Worm (Caenorhabditis elegans) whole organism, L4 larva: Measurements from ENCODE around the gene ddx-17.

Source experiments
- T26A8.4 ChIP-seq: fragments of 200-800 bp; sonication (Bioruptor generic); IDR thresholded peaks from 2 replicates; pipeline ENCODE4 v1.3.6; 2022; ENCODE audit warnings: missing genetic modification characterization, missing compliant biosample characterization
- ZK546.5 ChIP-seq, 2 experiments: sonication (generic microtip); optimal IDR thresholded peaks; 2 replicates each; lab custom pipeline; 2017; ENCODE audit warnings: missing biosample characterization in 2 of 2, missing genetic modification characterization in 2 of 2
- aha-1 ChIP-seq: fragments of 150-350 bp; peaks from one replicate; lab custom pipeline; 2014; ENCODE audit warnings: missing biosample characterization, missing genetic modification characterization
- arid-1 ChIP-seq: fragments of 200-800 bp; sonication (Bioruptor generic); conservative IDR thresholded peaks from 2 replicates; pipeline ENCODE4 v1.3.6; 2022; ENCODE audit warnings: missing genetic modification reagents, missing genetic modification characterization, missing compliant biosample characterization
- ceh-20 ChIP-seq: fragments of 200-800 bp; sonication (Bioruptor generic); IDR thresholded peaks from 2 replicates; pipeline ENCODE4 v1.3.6; 2022; ENCODE audit warnings: missing genetic modification reagents, missing genetic modification characterization, missing compliant biosample characterization
- ceh-28 ChIP-seq: fragments of 150-350 bp; optimal IDR thresholded peaks from 2 replicates; lab custom pipeline; 2014; ENCODE audit warnings: missing biosample characterization, missing genetic modification reagents, missing genetic modification characterization
- ceh-44 ChIP-seq: fragments of 200-800 bp; sonication (Bioruptor generic); IDR thresholded peaks from 2 replicates; pipeline ENCODE4 v1.3.6; 2022; ENCODE audit warnings: missing genetic modification reagents, missing genetic modification characterization, missing compliant biosample characterization
- ceh-62 ChIP-seq: sonication (generic microtip); optimal IDR thresholded peaks from 2 replicates; lab custom pipeline; 2017; ENCODE audit warnings: missing biosample characterization, missing genetic modification characterization
- ctbp-1 ChIP-seq: fragments of 200-800 bp; sonication (Bioruptor generic); IDR thresholded peaks from 2 replicates; pipeline ENCODE4 v1.3.6; 2022; ENCODE audit warnings: missing genetic modification reagents, missing genetic modification characterization, missing compliant biosample characterization
- daf-16 ChIP-seq, 3 experiments: sonication (generic microtip); optimal IDR thresholded peaks; 2 replicates each; lab custom pipeline; 2016 to 2017; ENCODE audit warnings: missing genetic modification characterization in 3 of 3, missing genetic modification reagents in 3 of 3, mild to moderate bottlenecking in 2 of 3, missing compliant biosample characterization in 2 of 3, missing biosample characterization in 1 of 3, moderate library complexity in 1 of 3
- daf-19 ChIP-seq: fragments of 200-800 bp; sonication (Bioruptor generic); conservative IDR thresholded peaks from 2 replicates; pipeline ENCODE4 v1.3.6; 2022; ENCODE audit warnings: missing genetic modification characterization, missing compliant biosample characterization
- dve-1 ChIP-seq: sonication (generic microtip); optimal IDR thresholded peaks from 2 replicates; lab custom pipeline; 2017; ENCODE audit warnings: antibody characterized with exemption, mild to moderate bottlenecking, missing genetic modification characterization, missing compliant biosample characterization; ENCODE audit not compliant: insufficient read depth
- fkh-10 ChIP-seq: fragments of 150-350 bp; optimal IDR thresholded peaks from 2 replicates; lab custom pipeline; 2014; ENCODE audit warnings: missing biosample characterization, missing genetic modification reagents, missing genetic modification characterization
- fos-1 ChIP-seq: fragments of 150-350 bp; optimal IDR thresholded peaks from 2 replicates; lab custom pipeline; 2014; ENCODE audit warnings: missing biosample characterization, missing genetic modification characterization
- hif-1 ChIP-seq, 2 experiments: sonication (generic microtip); optimal IDR thresholded peaks; 2 replicates each; lab custom pipeline; 2016 to 2017; ENCODE audit warnings: missing compliant biosample characterization in 2 of 2, missing genetic modification characterization in 2 of 2, missing genetic modification reagents in 2 of 2, missing genotype in 2 of 2, mild to moderate bottlenecking in 1 of 2
- hlh-11 ChIP-seq: fragments of 200-800 bp; sonication (Bioruptor generic); optimal IDR thresholded peaks from 2 replicates; lab custom pipeline; 2018; ENCODE audit warnings: mild to moderate bottlenecking, missing genetic modification characterization, missing compliant biosample characterization
- hlh-30 ChIP-seq: sonication (generic microtip); optimal IDR thresholded peaks from 2 replicates; lab custom pipeline; 2017; ENCODE audit warnings: antibody characterized with exemption, mild to moderate bottlenecking, missing genetic modification characterization, missing compliant biosample characterization; ENCODE audit not compliant: insufficient read depth
- hmg-1.1 ChIP-seq: fragments of 200-800 bp; sonication (Bioruptor generic); IDR thresholded peaks from 2 replicates; pipeline ENCODE4 v1.3.6; 2022; ENCODE audit warnings: missing genetic modification reagents, missing genetic modification characterization, missing compliant biosample characterization
- lin-15B ChIP-seq: fragments of 150-350 bp; sonication (generic microtip); optimal IDR thresholded peaks from 3 replicates; lab custom pipeline; 2014; ENCODE audit warnings: missing biosample characterization, missing genetic modification characterization
- lin-38 ChIP-seq: fragments of 200-800 bp; sonication (Bioruptor generic); IDR thresholded peaks from 2 replicates; pipeline ENCODE4 v1.3.6; 2022; ENCODE audit warnings: missing genetic modification reagents, missing genetic modification characterization, missing compliant biosample characterization
- lir-3 ChIP-seq: sonication (generic microtip); optimal IDR thresholded peaks from 2 replicates; lab custom pipeline; 2016; ENCODE audit warnings: mild to moderate bottlenecking, missing genetic modification characterization, missing compliant biosample characterization
- lsy-2 ChIP-seq, 2 experiments: fragments of 150-350 bp in 1 of 2; sonication (generic microtip) in 1 of 2; optimal IDR thresholded peaks; 2 replicates each; lab custom pipeline; 2014 to 2017; ENCODE audit warnings: missing biosample characterization in 2 of 2, missing genetic modification characterization in 2 of 2
- madf-9 ChIP-seq: fragments of 200-800 bp; sonication (Bioruptor generic); conservative IDR thresholded peaks from 2 replicates; pipeline ENCODE4 v1.3.6; 2022; ENCODE audit warnings: missing genetic modification reagents, missing genetic modification characterization, missing compliant biosample characterization
- mep-1 ChIP-seq: fragments of 150-350 bp; sonication (generic microtip); optimal IDR thresholded peaks from 3 replicates; lab custom pipeline; 2014; ENCODE audit warnings: missing biosample characterization, missing genetic modification characterization
- nhr-28 ChIP-seq: fragments of 150-350 bp; optimal IDR thresholded peaks from 2 replicates; lab custom pipeline; 2014; ENCODE audit warnings: missing biosample characterization, missing genetic modification characterization
- pha-4 ChIP-seq, 2 experiments: fragments of 150-350 bp in 1 of 2; fragments of 200-800 bp in 1 of 2; sonication (Bioruptor generic) in 1 of 2; IDR thresholded peaks in 1 of 2; optimal IDR thresholded peaks in 1 of 2; 2 replicates each; pipeline versions ENCODE4 v1.3.6 to Lab custom; 2014 to 2022; ENCODE audit warnings: missing genetic modification characterization in 2 of 2, missing genetic modification reagents in 2 of 2, missing biosample characterization in 1 of 2, missing compliant biosample characterization in 1 of 2
- rbr-2 ChIP-seq: sonication (generic microtip); optimal IDR thresholded peaks from 2 replicates; lab custom pipeline; 2016; ENCODE audit warnings: missing genotype, missing genetic modification characterization, missing compliant biosample characterization
- tra-1 ChIP-seq: fragments of 200-800 bp; sonication (Bioruptor generic); IDR thresholded peaks from 2 replicates; pipeline ENCODE4 v1.3.6; 2022; ENCODE audit warnings: missing genetic modification reagents, missing genetic modification characterization, missing compliant biosample characterization
- unc-62 ChIP-seq, 3 experiments: fragments of 150-350 bp in 1 of 3; sonication (generic microtip); optimal IDR thresholded peaks in 2 of 3; peaks in 1 of 3; 1 replicate in 1 of 3; 2 replicates in 2 of 3; lab custom pipeline; 2014 to 2017; ENCODE audit warnings: missing biosample characterization in 3 of 3, missing genetic modification characterization in 3 of 3, missing genetic modification reagents in 3 of 3, missing genotype in 1 of 3

Gene ddx-17

ce11 chrV:14006819-14007218, 5.0 kb downstream of the ddx-17 start (continued):
- TF ChIP-seq daf-19 (GFP tag; lab: Robert Waterston, UW) (peak; percentile 71; the same call in 1 of the 2 replicates), ZK546.5 (tag; optimal IDR thresholded peaks at IDR 0.05; lab: Kevin White, UChicago) (no peak), hif-1 (tag; optimal IDR thresholded peaks at IDR 0.05; lab: Kevin White, UChicago) (no peak), hlh-30 (no peak), fos-1 (tag; lab: Kevin White, UChicago) (no peak), lsy-2 (tag; optimal IDR thresholded peaks at IDR 0.05; lab: Kevin White, UChicago) (peak in 1 of 2 experiments; percentile 47), madf-9 (no peak), dve-1 (tag; lab: Kevin White, UChicago) (no peak), pha-4 (GFP tag; IDR thresholded peaks at IDR 0.05; lab: Robert Waterston, UW) (no peak), pha-4 (tag; optimal IDR thresholded peaks at IDR 0.05; lab: Kevin White, UChicago) (no peak), ceh-28 (tag; lab: Kevin White, UChicago) (no peak), nhr-28 (tag; lab: Kevin White, UChicago) (no peak), ctbp-1 (0 out of 2 replicates have a peak, but pooled peaks have one; percentile 40)
- TF ChIP-seq, all 104 proteins: peak for 6

- no peak for TF ChIP-seq lin-15B (tag; lab: Kevin White, UChicago)
- TF ChIP-seq aha-1 (tag; lab: Kevin White, UChicago), result peak; percentile 88
Measured at ce11 chrV:14005812-14006211, 6.0 kb downstream of the ddx-17 start, which contains the start of gene ric-7. ric-7 (minus strand) TSS chrV:14005912.

- TF ChIP-seq arid-1 (GFP tag; lab: Robert Waterston, UW) (no peak), lsy-2 (tag; optimal IDR thresholded peaks at IDR 0.05; lab: Kevin White, UChicago) (peak in 1 of 2 experiments; percentile 37), hlh-30 (peak; percentile 64), fkh-10 (peak; percentile 28)
Measured at ce11 chrV:14004342-14004741, 7.5 kb downstream of the ddx-17 start.

- peak in 1 of 2 experiments; percentile 41 for TF ChIP-seq daf-16 (GFP tag; optimal IDR thresholded peaks at IDR 0.05; lab: Kevin White, UChicago)
- no peak for TF ChIP-seq daf-16 (tag; optimal IDR thresholded peaks at IDR 0.05; lab: Kevin White, UChicago)
- peak in 1 of 2 experiments; percentile 2 for TF ChIP-seq lsy-2 (tag; optimal IDR thresholded peaks at IDR 0.05; lab: Kevin White, UChicago)
- TF ChIP-seq lir-3 (tag; lab: Kevin White, UChicago), result no peak
- no peak for TF ChIP-seq lin-15B (tag; lab: Kevin White, UChicago)
- peak; percentile 35; the same call in 1 of the 2 replicates for TF ChIP-seq ceh-20 (GFP tag; lab: Robert Waterston, UW)
- TF ChIP-seq rbr-2 (tag; lab: Kevin White, UChicago), result peak; percentile 18
- TF ChIP-seq pha-4 (GFP tag; IDR thresholded peaks at IDR 0.05; lab: Robert Waterston, UW), result no peak
- no peak for TF ChIP-seq pha-4 (tag; optimal IDR thresholded peaks at IDR 0.05; lab: Kevin White, UChicago)
- TF ChIP-seq mep-1 (tag; lab: Kevin White, UChicago), result peak; percentile 51
- peak; percentile 49 for TF ChIP-seq aha-1 (tag; lab: Kevin White, UChicago)
- TF ChIP-seq hlh-11 (tag; lab: Kevin White, UChicago), result peak; percentile 40
- peak in 1 of 2 experiments; percentile 89 for TF ChIP-seq hif-1 (tag; optimal IDR thresholded peaks at IDR 0.05; lab: Kevin White, UChicago)
- TF ChIP-seq tra-1 (GFP tag; lab: Robert Waterston, UW), result peak; percentile 14; the same call in 1 of the 2 replicates
- TF ChIP-seq hlh-30, result peak; percentile 30
- TF ChIP-seq hmg-1.1 (GFP tag; lab: Robert Waterston, UW), result no peak
- no peak for TF ChIP-seq lin-38 (GFP tag; lab: Robert Waterston, UW)
- TF ChIP-seq ceh-62 (tag; lab: Kevin White, UChicago), result no peak
- TF ChIP-seq ceh-44 (GFP tag; lab: Robert Waterston, UW), result no peak
- TF ChIP-seq unc-62 (GFP tag; optimal IDR thresholded peaks at IDR 0.05 in 1 of 2; lab: Kevin White, UChicago), result peak in 1 of 2 experiments; percentile 72
- no peak for TF ChIP-seq unc-62 (tag; optimal IDR thresholded peaks at IDR 0.05; lab: Kevin White, UChicago)
- TF ChIP-seq T26A8.4, result no peak
Measured at ce11 chrV:14003587-14004156, 8.2 kb downstream of the ddx-17 start.
